Worm (Caenorhabditis elegans) whole organism, mixed stage, embryonic: Measurements from ENCODE around the gene str-144.

Experiments used
- M03D4.4 ChIP-seq: sonication (generic microtip); optimal IDR thresholded peaks from 2 replicates; lab custom pipeline; 2017; ENCODE audit warnings: mild to moderate bottlenecking, missing genetic modification characterization, missing compliant biosample characterization
- blmp-1 ChIP-seq: fragments of 150-350 bp; optimal IDR thresholded peaks from 2 replicates; lab custom pipeline; 2014; ENCODE audit warnings: missing biosample characterization, missing genetic modification characterization
- ceh-39 ChIP-seq: fragments of 150-350 bp; optimal IDR thresholded peaks from 2 replicates; lab custom pipeline; 2014; ENCODE audit warnings: missing biosample characterization, missing genetic modification characterization
- ceh-43 ChIP-seq: fragments of 200-800 bp; sonication (Bioruptor generic); optimal IDR thresholded peaks from 2 replicates; lab custom pipeline; 2018; ENCODE audit warnings: mild to moderate bottlenecking, missing genetic modification characterization, moderate library complexity, missing compliant biosample characterization
- ces-1 ChIP-seq: fragments of 150-350 bp; optimal IDR thresholded peaks from 2 replicates; lab custom pipeline; 2014; ENCODE audit warnings: missing biosample characterization, missing genetic modification reagents, missing genetic modification characterization
- cnd-1 ChIP-seq: fragments of 200-800 bp; sonication (Bioruptor generic); optimal IDR thresholded peaks from 2 replicates; lab custom pipeline; 2018; ENCODE audit warnings: mild to moderate bottlenecking, missing genetic modification characterization, missing compliant biosample characterization
- elt-3 ChIP-seq: fragments of 150-350 bp; optimal IDR thresholded peaks from 2 replicates; lab custom pipeline; 2014; ENCODE audit warnings: missing biosample characterization, missing genetic modification characterization
- ham-2 ChIP-seq: fragments of 200-800 bp; sonication (Bioruptor generic); optimal IDR thresholded peaks from 2 replicates; lab custom pipeline; 2018; ENCODE audit warnings: mild to moderate bottlenecking, missing genetic modification characterization, missing compliant biosample characterization
- lsy-2 ChIP-seq: fragments of 150-350 bp; optimal IDR thresholded peaks from 2 replicates; lab custom pipeline; 2014; ENCODE audit warnings: missing biosample characterization, missing genetic modification characterization
- mep-1 ChIP-seq: fragments of 150-350 bp; optimal IDR thresholded peaks from 2 replicates; lab custom pipeline; 2017; ENCODE audit warnings: missing biosample characterization, missing genetic modification reagents, missing genetic modification characterization, inconsistent platforms
- nhr-12 ChIP-seq: fragments of 150-350 bp; optimal IDR thresholded peaks from 2 replicates; lab custom pipeline; 2014; ENCODE audit warnings: missing biosample characterization, missing genetic modification characterization
- nhr-2 ChIP-seq: fragments of 150-350 bp; optimal IDR thresholded peaks from 2 replicates; lab custom pipeline; 2014; ENCODE audit warnings: missing biosample characterization, missing genetic modification characterization
- nhr-237 ChIP-seq: fragments of 150-350 bp; optimal IDR thresholded peaks from 2 replicates; lab custom pipeline; 2014; ENCODE audit warnings: missing biosample characterization, missing genetic modification characterization
- nhr-28 ChIP-seq: fragments of 150-350 bp; optimal IDR thresholded peaks from 2 replicates; lab custom pipeline; 2014; ENCODE audit warnings: missing biosample characterization, missing genetic modification characterization
- nhr-76 ChIP-seq: sonication (generic microtip); optimal IDR thresholded peaks from 2 replicates; lab custom pipeline; 2017; ENCODE audit warnings: missing biosample characterization, missing genetic modification characterization
- pha-4 ChIP-seq: fragments of 150-350 bp; optimal IDR thresholded peaks from 2 replicates; lab custom pipeline; 2018; ENCODE audit warnings: missing biosample characterization, missing genetic modification reagents, missing genetic modification characterization
- sem-2 ChIP-seq: fragments of 200-800 bp; sonication (Bioruptor generic); optimal IDR thresholded peaks from 2 replicates; lab custom pipeline; 2018; ENCODE audit warnings: mild to moderate bottlenecking, missing genetic modification characterization, missing compliant biosample characterization
- snpc-4 ChIP-seq: fragments of 150-350 bp; optimal IDR thresholded peaks from 2 replicates; lab custom pipeline; 2014; ENCODE audit warnings: missing biosample characterization, missing genetic modification characterization
- sptf-1 ChIP-seq: sonication (generic microtip); optimal IDR thresholded peaks from 2 replicates; lab custom pipeline; 2017; ENCODE audit warnings: mild to moderate bottlenecking, missing genetic modification characterization, moderate library complexity, missing compliant biosample characterization
- tbx-8 ChIP-seq: fragments of 200-800 bp; sonication (Bioruptor generic); optimal IDR thresholded peaks from 2 replicates; lab custom pipeline; 2018; ENCODE audit warnings: mild to moderate bottlenecking, missing genetic modification characterization, moderate library complexity, missing compliant biosample characterization
- unc-120 ChIP-seq: sonication (generic microtip); optimal IDR thresholded peaks from 2 replicates; lab custom pipeline; 2017; ENCODE audit warnings: missing genetic modification characterization, missing compliant biosample characterization; ENCODE audit not compliant: poor library complexity, severe bottlenecking
- unc-62 ChIP-seq: fragments of 150-350 bp; optimal IDR thresholded peaks from 2 replicates; lab custom pipeline; 2014; ENCODE audit warnings: missing biosample characterization, missing genetic modification reagents, missing genetic modification characterization
- ztf-11 ChIP-seq: fragments of 150-350 bp; optimal IDR thresholded peaks from 2 replicates; lab custom pipeline; 2014; ENCODE audit warnings: missing biosample characterization, missing genetic modification characterization

The str-144 gene

ce11 chrV:8040247-8041084 is 31.5 kb downstream of the str-144 start:
- TF ChIP-seq blmp-1 (peak; percentile 70), unc-62 (GFP tag; lab: Kevin White, UChicago) (peak; percentile 43), nhr-12 (no peak), nhr-2 (tag; lab: Kevin White, UChicago) (no peak), ham-2 (GFP tag; lab: Kevin White, UChicago) (no peak), ces-1 (no peak), tbx-8 (peak; percentile 38), elt-3 (tag; lab: Kevin White, UChicago) (peak; percentile 52)

ce11 chrV:8039606-8040005 is 32.3 kb downstream of the str-144 start:
- TF ChIP-seq sem-2: no peak
- TF ChIP-seq blmp-1: no peak
- TF ChIP-seq M03D4.4 (tag; lab: Kevin White, UChicago): no peak
- no peak for TF ChIP-seq pha-4 (tag; lab: Kevin White, UChicago)

ce11 chrV:8039085-8039525 is 32.8 kb downstream of the str-144 start:
- TF ChIP-seq ceh-43 (GFP tag; lab: Kevin White, UChicago) (no peak), sptf-1 (peak; percentile 14)

- TF ChIP-seq sptf-1: no peak
- no peak for TF ChIP-seq cnd-1 (tag; lab: Kevin White, UChicago)
- TF ChIP-seq blmp-1: no peak
- no peak for TF ChIP-seq unc-120 (tag; lab: Kevin White, UChicago)
- TF ChIP-seq nhr-28 (tag; lab: Kevin White, UChicago): no peak
- no peak for TF ChIP-seq ztf-11 (tag; lab: Kevin White, UChicago)
- TF ChIP-seq, all 35 proteins: peak for 0
These were observed 36.0 kb downstream of the str-144 start, which contains the start of gene ZC513.14 for ce11 chrV:8035947-8036346. TSS of gene ZC513.14 (minus strand) at chrV:8036047.

ce11 chrV:8034811-8035210 is 37.1 kb downstream of the str-144 start, which contains the start of gene algn-12:
TSS of gene algn-12 (plus strand) at chrV:8035111.
- TF ChIP-seq tbx-8 (no peak), unc-62 (GFP tag; lab: Kevin White, UChicago) (no peak), ces-1 (no peak), unc-120 (tag; lab: Kevin White, UChicago) (no peak), nhr-237 (tag; lab: Kevin White, UChicago) (no peak), cnd-1 (tag; lab: Kevin White, UChicago) (no peak), ceh-43 (GFP tag; lab: Kevin White, UChicago) (no peak), nhr-2 (tag; lab: Kevin White, UChicago) (no peak), lsy-2 (tag; lab: Kevin White, UChicago) (no peak)
- TF ChIP-seq, all 35 proteins: peak for 0

- TF ChIP-seq ces-1 (peak; percentile 49), nhr-76 (tag; lab: Kevin White, UChicago) (no peak), ceh-39 (no peak), lsy-2 (tag; lab: Kevin White, UChicago) (peak; percentile 47), mep-1 (tag; lab: Kevin White, UChicago) (peak; percentile 54)
These were observed 40.8 kb downstream of the str-144 start, which contains the start of gene vars-1 for ce11 chrV:8031121-8031520. TSS of gene vars-1 (plus strand) at chrV:8031411.

ce11 chrV:8028825-8029489 is 43.0 kb downstream of the str-144 start, which contains the start of gene oma-2:
TSS of gene oma-2 (plus strand) at chrV:8029439.
- TF ChIP-seq pha-4 (tag; lab: Kevin White, UChicago) (no peak), snpc-4 (tag; lab: Kevin White, UChicago) (no peak), M03D4.4 (tag; lab: Kevin White, UChicago) (no peak)
